Fruit fly (Drosophila melanogaster) whole organism, prepupa: Measurements from ENCODE around the gene CG6908.

ENCODE experiments used
- Blimp-1 ChIP-seq: fragments of 200-800 bp; sonication (Bioruptor generic); optimal IDR thresholded peaks from 3 replicates; lab custom pipeline; 2017; ENCODE audit warnings: missing biosample characterization, missing genetic modification characterization, mild to moderate bottlenecking, moderate library complexity, missing genetic modification reagents
- CG10631 ChIP-seq: fragments of 200-800 bp; sonication (Bioruptor generic); optimal IDR thresholded peaks from 2 replicates; lab custom pipeline; 2016; ENCODE audit warnings: missing biosample characterization, missing genetic modification characterization
- CG11294 ChIP-seq: fragments of 200-800 bp; sonication (Bioruptor generic); IDR thresholded peaks from 2 replicates; pipeline ENCODE4 v1.3.6; 2022; ENCODE audit warnings: missing biosample characterization, missing genetic modification characterization
- CG11762 ChIP-seq: fragments of 200-800 bp; sonication (Bioruptor generic); optimal IDR thresholded peaks from 3 replicates; lab custom pipeline; 2016; ENCODE audit warnings: missing biosample characterization, missing genetic modification characterization; ENCODE audit not compliant: insufficient read depth
- CG16779 ChIP-seq: fragments of 200-800 bp; sonication (Bioruptor generic); optimal IDR thresholded peaks from 3 replicates; lab custom pipeline; 2017; ENCODE audit warnings: missing biosample characterization, mild to moderate bottlenecking, missing genetic modification characterization
- CG3032 ChIP-seq: fragments of 200-800 bp; optimal IDR thresholded peaks from 2 replicates; lab custom pipeline; 2019; ENCODE audit warnings: missing biosample characterization, mild to moderate bottlenecking, missing genetic modification characterization, moderate library complexity
- CG31627 ChIP-seq: fragments of 200-800 bp; sonication (Bioruptor generic); optimal IDR thresholded peaks from 3 replicates; lab custom pipeline; 2016; ENCODE audit warnings: missing biosample characterization, missing genetic modification characterization
- CG32006 ChIP-seq: fragments of 200-800 bp; sonication (Bioruptor generic); optimal IDR thresholded peaks from 3 replicates; lab custom pipeline; 2017; ENCODE audit warnings: missing biosample characterization, mild to moderate bottlenecking, missing genetic modification characterization
- CG6163 ChIP-seq: fragments of 200-800 bp; sonication (Bioruptor generic); IDR thresholded peaks from 3 replicates; pipeline ENCODE4 v1.3.6; 2022; ENCODE audit warnings: missing biosample characterization, missing genetic modification characterization
- CG6792 ChIP-seq: fragments of 200-800 bp; sonication (Bioruptor generic); optimal IDR thresholded peaks from 3 replicates; lab custom pipeline; 2016; ENCODE audit warnings: missing biosample characterization, missing genetic modification characterization
- CG6808 ChIP-seq: fragments of 200-800 bp; sonication (Bioruptor generic); optimal IDR thresholded peaks from 3 replicates; lab custom pipeline; 2017; ENCODE audit warnings: missing biosample characterization, missing genetic modification characterization, mild to moderate bottlenecking, moderate library complexity, missing genetic modification reagents
- CG6854 ChIP-seq: fragments of 200-800 bp; sonication (Bioruptor generic); optimal IDR thresholded peaks from 2 replicates; lab custom pipeline; 2017; ENCODE audit warnings: missing biosample characterization, mild to moderate bottlenecking, missing genetic modification characterization
- CG7368 ChIP-seq: fragments of 200-800 bp; sonication (Bioruptor generic); optimal IDR thresholded peaks from 3 replicates; lab custom pipeline; 2016; ENCODE audit warnings: missing biosample characterization, missing genetic modification characterization
- CG9139 ChIP-seq: fragments of 200-800 bp; sonication (Bioruptor generic); optimal IDR thresholded peaks from 3 replicates; lab custom pipeline; 2017; ENCODE audit warnings: missing biosample characterization, mild to moderate bottlenecking, missing genetic modification characterization
- Eip75B ChIP-seq: fragments of 200-800 bp; sonication (Bioruptor generic); optimal IDR thresholded peaks from 3 replicates; lab custom pipeline; 2016; ENCODE audit warnings: missing biosample characterization, missing genetic modification characterization
- Eip78C ChIP-seq: fragments of 200-800 bp; sonication (Bioruptor generic); peaks from one replicate; lab custom pipeline; 2016; ENCODE audit warnings: missing biosample characterization, missing genetic modification characterization
- Ets21C ChIP-seq: fragments of 200-800 bp; sonication (Bioruptor generic); optimal IDR thresholded peaks from 3 replicates; lab custom pipeline; 2016; ENCODE audit warnings: missing biosample characterization, missing genetic modification characterization
- Ets96B ChIP-seq: fragments of 200-800 bp; optimal IDR thresholded peaks from 2 replicates; lab custom pipeline; 2019; ENCODE audit warnings: missing biosample characterization, mild to moderate bottlenecking, missing genetic modification characterization, moderate library complexity
- Gug ChIP-seq: fragments of 200-800 bp; sonication (Bioruptor generic); IDR thresholded peaks from 2 replicates; pipeline ENCODE4 v1.3.6; 2022; ENCODE audit warnings: missing biosample characterization, missing genetic modification characterization
- Hr38 ChIP-seq: sonication (Bioruptor generic); optimal IDR thresholded peaks from 2 replicates; lab custom pipeline; 2016; ENCODE audit warnings: missing biosample characterization, missing genetic modification characterization
- Hr39 ChIP-seq: fragments of 200-800 bp; sonication (Bioruptor generic); optimal IDR thresholded peaks from 2 replicates; lab custom pipeline; 2016; ENCODE audit warnings: missing biosample characterization, missing genetic modification characterization
- Hr4 ChIP-seq: fragments of 200-800 bp; sonication (Bioruptor generic); optimal IDR thresholded peaks from 3 replicates; lab custom pipeline; 2016; ENCODE audit warnings: missing biosample characterization, missing genetic modification characterization
- Lpt ChIP-seq: fragments of 200-800 bp; sonication (Bioruptor generic); optimal IDR thresholded peaks from 3 replicates; lab custom pipeline; 2016; ENCODE audit warnings: missing biosample characterization, missing genetic modification characterization
- Sox15 ChIP-seq: fragments of 200-800 bp; sonication (Bioruptor generic); optimal IDR thresholded peaks from 3 replicates; lab custom pipeline; 2016; ENCODE audit warnings: missing biosample characterization, missing genetic modification characterization
- achi ChIP-seq: fragments of 200-800 bp; sonication (Bioruptor generic); optimal IDR thresholded peaks from 3 replicates; lab custom pipeline; 2016; ENCODE audit warnings: missing biosample characterization, missing genetic modification characterization
- acj6 ChIP-seq: fragments of 200-800 bp; sonication (Bioruptor generic); optimal IDR thresholded peaks from 3 replicates; lab custom pipeline; 2016; ENCODE audit warnings: missing biosample characterization, missing genetic modification characterization
- dac ChIP-seq: fragments of 200-800 bp; sonication (Bioruptor generic); optimal IDR thresholded peaks from 2 replicates; lab custom pipeline; 2017; ENCODE audit warnings: missing biosample characterization, mild to moderate bottlenecking, missing genetic modification characterization
- fd85E ChIP-seq: fragments of 200-800 bp; sonication (Bioruptor generic); optimal IDR thresholded peaks from 3 replicates; lab custom pipeline; 2016; ENCODE audit warnings: missing biosample characterization, missing genetic modification characterization
- fkh ChIP-seq: fragments of 200-800 bp; sonication (Bioruptor generic); optimal IDR thresholded peaks from 3 replicates; lab custom pipeline; 2017; ENCODE audit warnings: missing biosample characterization, mild to moderate bottlenecking, missing genetic modification characterization, moderate library complexity
- net ChIP-seq: fragments of 200-800 bp; sonication (Bioruptor generic); optimal IDR thresholded peaks from 3 replicates; lab custom pipeline; 2016; ENCODE audit warnings: missing biosample characterization, missing genetic modification characterization
- pdm3 ChIP-seq: fragments of 200-800 bp; sonication (Bioruptor generic); optimal IDR thresholded peaks from 3 replicates; lab custom pipeline; 2016; ENCODE audit warnings: missing biosample characterization, missing genetic modification characterization
- salr ChIP-seq, 2 experiments: fragments of 200-800 bp; sonication (Bioruptor generic); optimal IDR thresholded peaks; 3 replicates each; lab custom pipeline; 2016 to 2018; ENCODE audit warnings: missing biosample characterization in 2 of 2, missing genetic modification characterization in 2 of 2, mild to moderate bottlenecking in 1 of 2
- spab ChIP-seq: fragments of 200-800 bp; sonication (Bioruptor generic); optimal IDR thresholded peaks from 2 replicates; lab custom pipeline; 2017; ENCODE audit warnings: missing biosample characterization, mild to moderate bottlenecking, missing genetic modification characterization, missing genetic modification reagents
- ss ChIP-seq, 2 experiments: fragments of 200-800 bp; sonication (Bioruptor generic); optimal IDR thresholded peaks; 2 replicates in 1 of 2; 3 replicates in 1 of 2; lab custom pipeline; 2017 to 2018; ENCODE audit warnings: mild to moderate bottlenecking in 2 of 2, missing biosample characterization in 2 of 2, missing genetic modification characterization in 2 of 2, moderate library complexity in 1 of 2
- svp ChIP-seq: fragments of 200-800 bp; sonication (Bioruptor generic); peaks from one replicate; lab custom pipeline; 2016; ENCODE audit warnings: missing biosample characterization, missing genetic modification characterization
- vri ChIP-seq: fragments of 200-800 bp; sonication (Bioruptor generic); optimal IDR thresholded peaks from 3 replicates; lab custom pipeline; 2016; ENCODE audit warnings: missing biosample characterization, mild to moderate bottlenecking, missing genetic modification characterization

The CG6908 gene

DNA sequence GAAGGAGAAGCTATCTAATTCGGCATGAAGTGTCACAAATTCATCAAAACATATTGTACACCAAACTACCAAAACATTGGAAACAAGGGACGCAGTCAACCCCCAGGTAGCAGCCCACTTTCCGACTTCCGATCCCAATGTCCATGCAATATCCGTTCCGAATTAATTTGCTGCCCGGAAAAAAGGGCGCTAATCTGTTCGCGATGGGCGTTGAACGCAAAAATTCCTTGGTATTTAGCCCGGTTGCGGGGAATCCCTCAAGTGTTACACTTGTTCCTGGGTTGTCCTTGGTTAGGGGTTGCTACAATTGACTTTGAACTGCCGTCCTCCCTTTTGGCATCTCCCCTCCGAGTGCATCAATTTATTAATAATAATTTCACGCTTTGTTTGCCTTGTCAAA, 2.7 kb upstream of the CG6908 start:
- TF ChIP-seq CG16779 (tag; lab: Kevin White, UChicago) = no peak
- no peak for TF ChIP-seq Eip78C
- no peak for TF ChIP-seq net (GFP tag; lab: Kevin White, UChicago)
- no peak for TF ChIP-seq Hr4 (GFP tag; lab: Kevin White, UChicago)
- no peak for TF ChIP-seq pdm3 (GFP tag; lab: Kevin White, UChicago)
- TF ChIP-seq Sox15 (GFP tag; lab: Kevin White, UChicago) = no peak
- TF ChIP-seq CG6163 (GFP tag; lab: Robert Waterston, UW) = no peak
- no peak for TF ChIP-seq CG11294 (GFP tag; lab: Robert Waterston, UW)
- no peak for TF ChIP-seq Ets21C (GFP tag; lab: Kevin White, UChicago)

DNA sequence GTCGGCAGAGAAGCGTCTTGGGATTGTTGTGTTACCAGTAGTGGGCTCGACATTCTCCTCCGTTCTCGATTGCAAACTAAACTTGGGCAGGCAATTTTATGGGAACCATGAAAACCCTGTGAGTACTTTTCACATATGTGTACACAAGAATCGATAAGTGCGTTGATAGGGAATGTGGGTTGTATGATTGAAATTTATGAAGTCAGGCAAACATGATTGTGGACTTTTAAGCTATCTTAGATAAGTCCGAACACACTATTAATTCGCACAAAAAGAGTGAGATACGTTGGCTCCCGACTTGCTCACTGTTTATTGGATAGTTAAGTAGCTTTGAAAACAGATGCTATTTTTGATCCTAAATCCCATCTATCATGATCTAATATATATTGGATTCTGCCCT, 1.9 kb upstream of the CG6908 start, which contains the start of gene CG18765:
Gene CG18765 (minus strand): TSS at position 53 of the 400 bp plus-strand sequence.
- TF ChIP-seq Blimp-1 (GFP tag; lab: Kevin White, UChicago) (no peak), fkh (GFP tag; lab: Kevin White, UChicago) (peak; percentile 10)

DNA sequence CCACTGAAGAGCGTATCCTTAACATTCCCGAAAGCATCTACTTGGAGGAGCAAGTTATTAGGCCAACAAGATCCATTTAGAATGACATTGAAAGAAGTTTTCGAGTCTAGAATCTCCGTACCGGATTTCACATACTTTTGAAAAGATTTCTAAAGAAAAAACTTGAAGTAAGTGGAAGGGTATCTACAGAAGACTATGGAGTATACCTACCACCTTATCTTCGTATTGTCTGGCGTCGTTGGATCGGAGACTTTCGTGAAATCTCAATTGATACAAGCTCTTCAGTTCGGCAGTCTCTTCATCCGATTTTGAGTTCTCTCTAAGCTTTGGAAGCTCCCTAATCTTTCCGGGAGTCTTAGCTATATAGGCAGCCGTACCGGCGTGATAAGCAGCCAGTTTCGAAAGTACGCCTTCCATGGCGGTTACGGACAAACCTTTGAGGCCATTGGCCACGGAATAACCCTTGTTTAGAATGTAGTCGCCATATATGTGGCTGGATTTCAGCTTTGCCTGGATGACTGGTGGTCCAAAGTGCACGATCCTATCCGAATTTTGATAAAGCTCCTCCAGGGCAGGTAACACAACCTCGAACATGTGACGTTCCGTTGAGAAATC, 1.1 kb upstream of the CG6908 start:
- TF ChIP-seq vri = peak; percentile 24
- TF ChIP-seq fkh (GFP tag; lab: Kevin White, UChicago) = no peak
- peak; percentile 9 for TF ChIP-seq Eip78C
- no peak for TF ChIP-seq CG16779 (tag; lab: Kevin White, UChicago)

DNA sequence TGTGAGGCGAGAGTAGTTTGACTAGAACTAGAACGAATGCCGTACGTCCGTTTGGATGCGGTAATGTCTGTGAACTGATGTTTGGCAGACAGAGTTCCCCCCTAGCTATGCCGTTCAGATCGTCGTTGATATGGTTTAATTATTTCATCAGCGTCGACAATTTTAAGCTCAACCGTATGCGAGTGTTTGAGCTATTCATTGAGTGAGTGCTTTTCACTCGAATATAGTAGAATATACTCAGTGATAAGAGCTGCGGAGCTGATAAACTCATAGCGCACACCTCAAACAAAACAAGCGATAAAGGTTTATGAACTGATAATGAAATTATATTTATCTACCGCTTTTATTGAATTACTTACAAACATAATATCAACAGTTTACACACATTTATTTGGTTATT, 1.8 kb downstream of the CG6908 start, which contains the start of gene CG6834:
Gene CG6834 (minus strand): TSS at position 79 of the 400 bp plus-strand sequence.
- TF ChIP-seq vri = peak; percentile 64
- TF ChIP-seq svp (GFP tag; lab: Kevin White, UChicago) = peak; percentile 71
- TF ChIP-seq CG10631 (GFP tag; lab: Kevin White, UChicago) = no peak
- no peak for TF ChIP-seq Eip78C
- TF ChIP-seq CG9139 = no peak
- TF ChIP-seq fkh (GFP tag; lab: Kevin White, UChicago) = peak; percentile 49
- no peak for TF ChIP-seq Hr39 (GFP tag; lab: Kevin White, UChicago)

DNA sequence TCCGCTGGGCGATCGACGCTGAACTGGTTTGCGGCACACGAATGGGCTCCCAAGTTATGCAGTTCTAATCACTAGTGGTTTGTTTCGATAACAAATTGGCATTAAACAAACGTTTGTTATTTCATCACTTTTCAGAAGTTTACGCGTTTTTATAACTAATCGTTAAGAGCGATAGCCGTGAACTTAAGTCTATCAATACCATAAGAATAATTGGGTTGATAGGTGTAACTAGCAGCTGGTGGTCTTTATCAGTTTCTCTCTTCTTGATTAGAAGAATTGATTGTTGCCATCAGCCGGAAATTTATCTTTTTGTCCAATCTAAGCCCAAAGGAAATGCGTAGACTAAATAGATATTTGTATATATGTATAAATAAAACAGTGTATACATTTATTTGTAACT, 5.5 kb downstream of the CG6908 start, which contains the start of gene CG6830:
Gene CG6830 (minus strand): TSS at position 27 of the 400 bp plus-strand sequence.
- TF ChIP-seq Hr4 (GFP tag; lab: Kevin White, UChicago) (no peak), Gug (GFP tag; lab: Robert Waterston, UW) (no peak), Sox15 (GFP tag; lab: Kevin White, UChicago) (no peak), spab (no peak), Ets96B (tag; lab: Kevin White, UChicago) (no peak), Blimp-1 (GFP tag; lab: Kevin White, UChicago) (no peak), CG6792 (GFP tag; lab: Kevin White, UChicago) (no peak), fd85E (GFP tag; lab: Kevin White, UChicago) (no peak), CG16779 (tag; lab: Kevin White, UChicago) (no peak), dac (GFP tag; lab: Kevin White, UChicago) (no peak), fkh (GFP tag; lab: Kevin White, UChicago) (no peak), CG3032 (tag; lab: Kevin White, UChicago) (no peak), Ets21C (GFP tag; lab: Kevin White, UChicago) (no peak), CG6808 (no peak), Eip75B (no peak), Hr38 (GFP tag; lab: Kevin White, UChicago) (no peak)
- TF ChIP-seq, all 60 proteins: peak for 0

DNA sequence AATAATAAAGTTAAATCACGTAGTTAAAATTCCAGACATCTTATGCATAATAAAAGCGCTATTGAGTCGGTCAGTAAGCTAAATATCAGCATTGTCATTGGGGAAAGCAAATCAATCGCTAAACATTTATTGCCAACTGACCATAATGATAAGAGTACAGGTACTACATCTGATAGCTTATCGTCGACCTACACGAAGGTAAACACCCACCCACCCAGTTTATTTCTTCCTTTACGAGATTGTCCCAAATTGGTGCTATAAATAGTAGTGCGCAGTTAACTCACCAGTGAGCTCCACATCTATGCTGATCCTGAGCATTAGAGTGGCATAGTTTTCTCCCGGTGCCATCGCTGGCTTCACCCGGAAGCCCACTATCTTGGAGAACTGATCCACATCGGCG, 6.2 kb downstream of the CG6908 start:
- TF ChIP-seq acj6 (GFP tag; lab: Kevin White, UChicago) (no peak), vri (peak; percentile 35)

DNA sequence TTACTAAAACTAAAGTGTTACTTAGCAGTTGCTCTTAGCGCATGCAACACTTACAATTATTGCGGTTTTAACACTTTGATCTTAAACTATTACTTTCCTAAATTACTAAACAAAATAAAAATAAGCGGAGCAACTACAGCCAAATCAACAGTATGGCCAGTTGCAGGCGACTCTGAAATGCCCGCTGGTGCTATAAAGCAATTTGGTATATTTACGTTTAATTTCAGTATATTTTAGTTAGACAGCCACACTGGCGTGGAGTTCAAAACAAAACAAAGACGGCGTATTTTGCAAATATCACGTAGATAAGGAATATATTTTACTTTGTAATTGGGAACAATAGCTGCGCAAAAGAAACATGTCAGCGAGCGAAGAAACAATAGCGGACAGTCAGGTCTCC, 10.3 kb downstream of the CG6908 start, which contains the start of the genes Taf12 and Ho:
Gene Taf12 (minus strand): TSS at position 178 of the 400 bp plus-strand sequence.
Gene Ho (plus strand): TSS at position 231 of the 400 bp plus-strand sequence.
- TF ChIP-seq CG6854 (no peak), CG7368 (no peak), CG31627 (GFP tag; lab: Kevin White, UChicago) (no peak), net (GFP tag; lab: Kevin White, UChicago) (no peak), CG32006 (GFP tag; lab: Kevin White, UChicago) (no peak), acj6 (GFP tag; lab: Kevin White, UChicago) (no peak), CG9139 (no peak), ss (GFP tag; optimal IDR thresholded peaks at IDR 0.05; lab: Kevin White, UChicago) (no peak), CG6808 (no peak), Ets21C (GFP tag; lab: Kevin White, UChicago) (no peak), pdm3 (GFP tag; lab: Kevin White, UChicago) (no peak), CG6163 (GFP tag; lab: Robert Waterston, UW) (no peak; the same call in 2 of the 3 replicates), CG11762 (GFP tag; lab: Kevin White, UChicago) (no peak), CG16779 (tag; lab: Kevin White, UChicago) (no peak), CG6792 (GFP tag; lab: Kevin White, UChicago) (no peak), achi (no peak), salr (GFP tag; optimal IDR thresholded peaks at IDR 0.05; lab: Kevin White, UChicago) (no peak), spab (no peak), Lpt (no peak), fkh (GFP tag; lab: Kevin White, UChicago) (peak; percentile 54)
